Fruit fly (Drosophila melanogaster) whole organism, embryonic: ENCODE results near the gene CG4025.
A peak's percentile ranks its signal among the peaks of the same experiment; 100 is the strongest.

ENCODE experiments used
- BEAF-32 ChIP-seq: fragments of 200-800 bp; sonication (Bioruptor generic); optimal IDR thresholded peaks from 3 replicates; lab custom pipeline; 2017; ENCODE audit warnings: missing biosample characterization, missing genetic modification characterization, mild to moderate bottlenecking, moderate library complexity, missing genetic modification reagents
- Blimp-1 ChIP-seq: fragments of 200-800 bp; sonication (Bioruptor generic); optimal IDR thresholded peaks from 3 replicates; lab custom pipeline; 2018; ENCODE audit warnings: missing biosample characterization, missing genetic modification characterization, mild to moderate bottlenecking, moderate library complexity, missing genetic modification reagents
- CG10267 ChIP-seq: fragments of 200-800 bp; sonication (Bioruptor generic); optimal IDR thresholded peaks from 2 replicates; lab custom pipeline; 2018; ENCODE audit warnings: missing biosample characterization, mild to moderate bottlenecking, missing genetic modification characterization, moderate library complexity
- CG12299 ChIP-seq: fragments of 200-800 bp; sonication (Bioruptor generic); optimal IDR thresholded peaks from 2 replicates; lab custom pipeline; 2018; ENCODE audit warnings: missing biosample characterization, mild to moderate bottlenecking, missing genetic modification characterization
- CG13287 ChIP-seq: fragments of 200-800 bp; sonication (Bioruptor generic); IDR thresholded peaks from 2 replicates; pipeline ENCODE4 v1.3.6; 2022; ENCODE audit warnings: missing biosample characterization, missing genetic modification characterization; ENCODE audit not compliant: partially characterized antibody
- CG13424 ChIP-seq: fragments of 200-800 bp; sonication (Bioruptor generic); optimal IDR thresholded peaks from 2 replicates; lab custom pipeline; 2019; ENCODE audit warnings: missing biosample characterization, mild to moderate bottlenecking, missing genetic modification characterization, moderate library complexity
- CG14667 ChIP-seq: fragments of 200-800 bp; sonication (Bioruptor generic); IDR thresholded peaks from 2 replicates; pipeline ENCODE4 v1.3.6; 2022; ENCODE audit warnings: missing biosample characterization, missing genetic modification characterization
- CG14710 ChIP-seq: fragments of 200-800 bp; sonication (Bioruptor generic); optimal IDR thresholded peaks from 3 replicates; lab custom pipeline; 2019; ENCODE audit warnings: missing biosample characterization, mild to moderate bottlenecking, missing genetic modification characterization, moderate library complexity
- CG15011 ChIP-seq: fragments of 200-800 bp; sonication (Bioruptor generic); optimal IDR thresholded peaks from 3 replicates; lab custom pipeline; 2018; ENCODE audit warnings: missing biosample characterization, mild to moderate bottlenecking, missing genetic modification characterization
- CG17361 ChIP-seq: fragments of 200-800 bp; sonication (Bioruptor generic); IDR thresholded peaks from 3 replicates; pipeline ENCODE4 v1.3.6; 2022; ENCODE audit warnings: missing biosample characterization, missing genetic modification characterization
- CG17612 ChIP-seq: fragments of 200-800 bp; sonication (Bioruptor generic); IDR thresholded peaks from 2 replicates; pipeline ENCODE4 v1.3.6; 2022; ENCODE audit warnings: missing biosample characterization, missing genetic modification characterization
- CG18262 ChIP-seq: fragments of 200-800 bp; optimal IDR thresholded peaks from 3 replicates; lab custom pipeline; 2019; ENCODE audit warnings: missing biosample characterization, mild to moderate bottlenecking, missing genetic modification characterization, moderate library complexity
- CG18476 ChIP-seq: fragments of 200-800 bp; sonication (Bioruptor generic); optimal IDR thresholded peaks from 2 replicates; lab custom pipeline; 2016; ENCODE audit warnings: missing biosample characterization, mild to moderate bottlenecking, missing genetic modification characterization
- CG2712 ChIP-seq: fragments of 200-800 bp; optimal IDR thresholded peaks from 3 replicates; lab custom pipeline; 2019; ENCODE audit warnings: missing biosample characterization, mild to moderate bottlenecking, missing genetic modification characterization, moderate library complexity
- CG31441 ChIP-seq: fragments of 200-800 bp; sonication (Bioruptor generic); IDR thresholded peaks from 2 replicates; pipeline ENCODE4 v1.3.6; 2022; ENCODE audit warnings: missing biosample characterization, missing genetic modification characterization
- CG34376 ChIP-seq: fragments of 200-800 bp; sonication (Bioruptor generic); optimal IDR thresholded peaks from 2 replicates; lab custom pipeline; 2018; ENCODE audit warnings: missing biosample characterization, mild to moderate bottlenecking, missing genetic modification characterization
- CG6689 ChIP-seq: fragments of 200-800 bp; sonication (Bioruptor generic); IDR thresholded peaks from 2 replicates; pipeline ENCODE4 v1.3.6; 2022; ENCODE audit warnings: missing biosample characterization, missing genetic modification characterization
- CG7556 ChIP-seq: fragments of 200-800 bp; sonication (Bioruptor generic); optimal IDR thresholded peaks from 2 replicates; lab custom pipeline; 2017; ENCODE audit warnings: missing biosample characterization, mild to moderate bottlenecking, missing genetic modification characterization
- CG7786 ChIP-seq: fragments of 200-800 bp; sonication (Bioruptor generic); optimal IDR thresholded peaks from 2 replicates; lab custom pipeline; 2016; ENCODE audit warnings: missing biosample characterization, missing genetic modification characterization
- CG7839 ChIP-seq: fragments of 200-800 bp; sonication (Bioruptor generic); optimal IDR thresholded peaks from 3 replicates; lab custom pipeline; 2018; ENCODE audit warnings: missing biosample characterization, mild to moderate bottlenecking, missing genetic modification characterization, moderate library complexity
- CG9932 ChIP-seq: fragments of 200-800 bp; sonication (Bioruptor generic); IDR thresholded peaks from 2 replicates; pipeline ENCODE4 v1.3.6; 2022; ENCODE audit warnings: missing biosample characterization, missing genetic modification characterization
- CoRest ChIP-seq: fragments of 200-800 bp; sonication (Bioruptor generic); optimal IDR thresholded peaks from 3 replicates; lab custom pipeline; 2018; ENCODE audit warnings: missing biosample characterization, mild to moderate bottlenecking, missing genetic modification characterization, moderate library complexity
- Dll ChIP-seq: fragments of 200-800 bp; sonication (Bioruptor generic); IDR thresholded peaks from 4 replicates; pipeline ENCODE4 v1.3.6; 2022; ENCODE audit warnings: missing biosample characterization, missing genetic modification characterization; ENCODE audit not compliant: partially characterized antibody
- Dp ChIP-seq: fragments of 200-800 bp; sonication (Bioruptor generic); optimal IDR thresholded peaks from 2 replicates; lab custom pipeline; 2018; ENCODE audit warnings: missing biosample characterization, mild to moderate bottlenecking, missing genetic modification characterization, moderate library complexity
- E2f1 ChIP-seq: fragments of 200-800 bp; sonication (Bioruptor generic); IDR thresholded peaks from 2 replicates; pipeline ENCODE4 v1.3.6; 2022; ENCODE audit warnings: missing biosample characterization, missing genetic modification characterization
- E2f2 ChIP-seq: fragments of 200-800 bp; sonication (Bioruptor generic); IDR thresholded peaks from 2 replicates; pipeline ENCODE4 v1.3.6; 2022; ENCODE audit warnings: missing biosample characterization, missing genetic modification characterization
- Hey ChIP-seq: fragments of 200-800 bp; sonication (Bioruptor generic); optimal IDR thresholded peaks from 3 replicates; lab custom pipeline; 2018; ENCODE audit warnings: missing biosample characterization, mild to moderate bottlenecking, missing genetic modification characterization
- Hr51 ChIP-seq, 2 experiments: fragments of 200-800 bp; sonication (Bioruptor generic); optimal IDR thresholded peaks; 2 replicates in 1 of 2; 3 replicates in 1 of 2; lab custom pipeline; 2016 to 2018; ENCODE audit warnings: missing biosample characterization in 2 of 2, missing genetic modification characterization in 2 of 2, mild to moderate bottlenecking in 1 of 2, moderate library complexity in 1 of 2
- Myb ChIP-seq: fragments of 200-800 bp; sonication (Bioruptor generic); optimal IDR thresholded peaks from 2 replicates; lab custom pipeline; 2016; ENCODE audit warnings: missing biosample characterization, missing genetic modification characterization
- Scr ChIP-seq: fragments of 200-800 bp; sonication (Bioruptor generic); IDR thresholded peaks from 2 replicates; pipeline ENCODE4 v1.3.6; 2022; ENCODE audit warnings: missing biosample characterization, missing genetic modification characterization; ENCODE audit not compliant: partially characterized antibody
- Sry-β ChIP-seq: fragments of 200-800 bp; sonication (Bioruptor generic); optimal IDR thresholded peaks from 2 replicates; lab custom pipeline; 2018; ENCODE audit warnings: missing biosample characterization, mild to moderate bottlenecking, missing genetic modification characterization, moderate library complexity
- Ssrp ChIP-seq: fragments of 200-800 bp; sonication (Bioruptor generic); optimal IDR thresholded peaks from 2 replicates; lab custom pipeline; 2018; ENCODE audit warnings: missing biosample characterization, mild to moderate bottlenecking, missing genetic modification characterization, moderate library complexity
- dmrt99B ChIP-seq: fragments of 200-800 bp; sonication (Bioruptor generic); optimal IDR thresholded peaks from 2 replicates; lab custom pipeline; 2018; ENCODE audit warnings: missing biosample characterization, mild to moderate bottlenecking, missing genetic modification characterization, moderate library complexity
- gfzf ChIP-seq: fragments of 200-800 bp; sonication (Bioruptor generic); optimal IDR thresholded peaks from 2 replicates; lab custom pipeline; 2016; ENCODE audit warnings: missing biosample characterization, mild to moderate bottlenecking, missing genetic modification characterization, moderate library complexity
- grau ChIP-seq: fragments of 200-800 bp; optimal IDR thresholded peaks from 3 replicates; lab custom pipeline; 2019; ENCODE audit warnings: missing biosample characterization, mild to moderate bottlenecking, missing genetic modification characterization, moderate library complexity
- lab ChIP-seq: fragments of 200-800 bp; sonication (Bioruptor generic); optimal IDR thresholded peaks from 3 replicates; lab custom pipeline; 2017; ENCODE audit warnings: missing biosample characterization, missing genetic modification characterization, mild to moderate bottlenecking, moderate library complexity, missing genetic modification reagents
- mam ChIP-seq: fragments of 200-800 bp; sonication (Bioruptor generic); optimal IDR thresholded peaks from 3 replicates; lab custom pipeline; 2016; ENCODE audit warnings: missing biosample characterization, missing genetic modification characterization
- oc ChIP-seq: fragments of 200-800 bp; sonication (Bioruptor generic); optimal IDR thresholded peaks from 2 replicates; lab custom pipeline; 2018; ENCODE audit warnings: missing biosample characterization, mild to moderate bottlenecking, missing genetic modification characterization, moderate library complexity
- otp ChIP-seq: fragments of 200-800 bp; sonication (Bioruptor generic); IDR thresholded peaks from 3 replicates; pipeline ENCODE4, ENCODE4 v1.3.6; 2022; ENCODE audit warnings: missing biosample characterization, missing genetic modification characterization
- pzg ChIP-seq: fragments of 200-800 bp; sonication (Bioruptor generic); optimal IDR thresholded peaks from 3 replicates; lab custom pipeline; 2018; ENCODE audit warnings: missing biosample characterization, mild to moderate bottlenecking, missing genetic modification characterization, moderate library complexity
- row ChIP-seq: fragments of 200-800 bp; sonication (Bioruptor generic); IDR thresholded peaks from 3 replicates; pipeline ENCODE4 v1.3.6; 2022; ENCODE audit warnings: missing biosample characterization, missing genetic modification characterization
- scrt ChIP-seq: fragments of 200-800 bp; sonication (Bioruptor generic); optimal IDR thresholded peaks from 2 replicates; lab custom pipeline; 2018; ENCODE audit warnings: missing biosample characterization, mild to moderate bottlenecking, missing genetic modification characterization, moderate library complexity
- sens ChIP-seq: fragments of 200-800 bp; sonication (Bioruptor generic); peaks from one replicate; lab custom pipeline; 2016; ENCODE audit warnings: missing biosample characterization, missing genetic modification characterization
- sug ChIP-seq: fragments of 200-800 bp; optimal IDR thresholded peaks from 2 replicates; lab custom pipeline; 2019; ENCODE audit warnings: missing biosample characterization, mild to moderate bottlenecking, missing genetic modification characterization, moderate library complexity
- unpg ChIP-seq: fragments of 200-800 bp; sonication (Bioruptor generic); optimal IDR thresholded peaks from 3 replicates; lab custom pipeline; 2018; ENCODE audit warnings: missing biosample characterization, mild to moderate bottlenecking, missing genetic modification characterization, moderate library complexity

Gene CG4025

DNA sequence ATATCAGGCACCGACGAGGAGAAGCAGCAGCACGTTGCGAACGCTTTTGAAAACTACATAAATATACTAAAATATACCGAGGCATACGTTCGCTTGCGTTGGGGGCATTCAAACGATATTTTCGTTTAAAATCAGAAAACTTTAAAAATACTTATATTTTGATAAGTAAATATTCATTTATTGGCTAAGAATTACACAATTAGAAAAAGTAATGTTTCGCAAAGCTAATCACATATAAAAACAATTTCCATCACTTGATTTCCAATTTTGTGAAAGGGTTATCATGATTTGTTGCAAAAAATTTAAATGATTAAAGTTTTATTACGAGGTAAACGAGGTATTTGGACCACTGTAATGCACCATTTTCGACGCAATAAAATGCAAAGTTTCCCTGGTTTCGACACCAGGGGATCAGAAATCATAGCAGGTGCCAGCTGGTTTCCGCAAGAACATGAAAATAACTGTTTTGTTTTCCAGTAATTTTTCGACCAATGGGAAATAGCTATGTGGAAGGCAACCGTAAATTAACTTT, 854 bp upstream of the CG4025 start, which contains the start of gene CG4045 (continued):
- TF ChIP-seq CG31441 (0 out of 2 replicates have a peak, but pooled peaks have one; percentile 18), CG2712 (tag; lab: Kevin White, UChicago) (peak; percentile 23), dmrt99B (peak; percentile 31), CG17612 (GFP tag; lab: Robert Waterston, UW) (no peak), CG9932 (GFP tag; lab: Robert Waterston, UW) (no peak), CG12299 (tag; lab: Kevin White, UChicago) (no peak), CG17361 (GFP tag; lab: Robert Waterston, UW) (0 out of 3 replicates have a peak, but pooled peaks have one; percentile 21), CG15011 (no peak), otp (no peak), CG13424 (tag; lab: Kevin White, UChicago) (peak; percentile 17), grau (peak; percentile 28), CG18262 (peak; percentile 17), CG7556 (no peak), Scr (GFP tag; lab: Robert Waterston, UW) (peak; percentile 29; the same call in 1 of the 2 replicates), E2f2 (peak; percentile 28; the same call in 1 of the 2 replicates), sug (tag; lab: Kevin White, UChicago) (peak; percentile 6), sens (GFP tag; lab: Kevin White, UChicago) (peak; percentile 73), Myb (GFP tag; lab: Kevin White, UChicago) (no peak), CG14710 (tag; lab: Kevin White, UChicago) (peak; percentile 12), Ssrp (tag; lab: Kevin White, UChicago) (peak; percentile 21), CG34376 (GFP tag; lab: Kevin White, UChicago) (no peak), oc (tag; lab: Kevin White, UChicago) (no peak), CG7786 (GFP tag; lab: Kevin White, UChicago) (no peak), Sry-β (peak; percentile 40), row (GFP tag; lab: Robert Waterston, UW) (peak; percentile 54), Blimp-1 (GFP tag; lab: Kevin White, UChicago) (no peak), CG14667 (GFP tag; lab: Robert Waterston, UW) (no peak), Hey (tag; lab: Kevin White, UChicago) (no peak), unpg (peak; percentile 13), lab (GFP tag; lab: Kevin White, UChicago) (peak; percentile 1), gfzf (GFP tag; lab: Kevin White, UChicago) (peak; percentile 43), CG18476 (GFP tag; lab: Kevin White, UChicago) (no peak), CG6689 (GFP tag; lab: Robert Waterston, UW) (0 out of 2 replicates have a peak, but pooled peaks have one; percentile 24), BEAF-32 (GFP tag; lab: Kevin White, UChicago) (peak; percentile 45), CG10267 (peak; percentile 19), pzg (GFP tag; lab: Kevin White, UChicago) (peak; percentile 20), CoRest (peak; percentile 2), mam (GFP tag; lab: Kevin White, UChicago) (no peak), CG7839 (tag; lab: Kevin White, UChicago) (peak; percentile 39), scrt (GFP tag; lab: Kevin White, UChicago) (no peak), CG13287 (GFP tag; lab: Robert Waterston, UW) (peak; percentile 23), E2f1 (GFP tag; lab: Robert Waterston, UW) (no peak), Dll (0 out of 4 replicates have a peak, but pooled peaks have one; percentile 19), Hr51 (GFP tag; optimal IDR thresholded peaks at IDR 0.05; lab: Kevin White, UChicago) (peak in 1 of 2 experiments; percentile 15), Dp (GFP tag; lab: Kevin White, UChicago) (peak; percentile 22)
- TF ChIP-seq, all 482 proteins: peak for 41
